Worm (Caenorhabditis elegans) whole organism, L4 larva: ENCODE results near the gene slmp-1.

Source experiments
- D1046.2 ChIP-seq: fragments of 200-800 bp; sonication (Bioruptor generic); IDR thresholded peaks from 2 replicates; pipeline ENCODE4 v1.3.6; 2022; ENCODE audit warnings: missing genetic modification characterization, missing compliant biosample characterization
- F10B5.3 ChIP-seq: sonication (generic microtip); optimal IDR thresholded peaks from 2 replicates; lab custom pipeline; 2016; ENCODE audit warnings: mild to moderate bottlenecking, missing genetic modification characterization, missing compliant biosample characterization
- T26A8.4 ChIP-seq: fragments of 200-800 bp; sonication (Bioruptor generic); IDR thresholded peaks from 2 replicates; pipeline ENCODE4 v1.3.6; 2022; ENCODE audit warnings: missing genetic modification characterization, missing compliant biosample characterization
- Y48G9A.11 ChIP-seq: fragments of 200-800 bp; sonication (Bioruptor generic); IDR thresholded peaks from 2 replicates; pipeline ENCODE4 v1.3.6; 2022; ENCODE audit warnings: missing genetic modification reagents, missing genetic modification characterization, missing compliant biosample characterization
- Y5F2A.4 ChIP-seq: fragments of 200-800 bp; sonication (Bioruptor generic); optimal IDR thresholded peaks from 2 replicates; lab custom pipeline; 2018; ENCODE audit warnings: mild to moderate bottlenecking, missing genetic modification characterization, missing compliant biosample characterization
- ZK546.5 ChIP-seq, 2 experiments: sonication (generic microtip); optimal IDR thresholded peaks; 2 replicates each; lab custom pipeline; 2017; ENCODE audit warnings: missing biosample characterization in 2 of 2, missing genetic modification characterization in 2 of 2
- ama-1 ChIP-seq: fragments of 150-350 bp; optimal IDR thresholded peaks from 2 replicates; lab custom pipeline; 2014; ENCODE audit warnings: inconsistent platforms, mixed read lengths
- ceh-82 ChIP-seq: sonication (generic microtip); optimal IDR thresholded peaks from 2 replicates; lab custom pipeline; 2017; ENCODE audit warnings: missing biosample characterization, missing genetic modification characterization
- ctbp-1 ChIP-seq: fragments of 200-800 bp; sonication (Bioruptor generic); IDR thresholded peaks from 2 replicates; pipeline ENCODE4 v1.3.6; 2022; ENCODE audit warnings: missing genetic modification reagents, missing genetic modification characterization, missing compliant biosample characterization
- daf-12 ChIP-seq: fragments of 150-350 bp; optimal IDR thresholded peaks from 2 replicates; lab custom pipeline; 2014; ENCODE audit warnings: missing biosample characterization, missing genetic modification reagents, missing genetic modification characterization
- daf-16 ChIP-seq, 3 experiments: sonication (generic microtip); optimal IDR thresholded peaks; 2 replicates each; lab custom pipeline; 2016 to 2017; ENCODE audit warnings: missing genetic modification characterization in 3 of 3, missing genetic modification reagents in 3 of 3, mild to moderate bottlenecking in 2 of 3, missing compliant biosample characterization in 2 of 3, missing biosample characterization in 1 of 3, moderate library complexity in 1 of 3
- daf-19 ChIP-seq: fragments of 200-800 bp; sonication (Bioruptor generic); conservative IDR thresholded peaks from 2 replicates; pipeline ENCODE4 v1.3.6; 2022; ENCODE audit warnings: missing genetic modification characterization, missing compliant biosample characterization
- daf-8 ChIP-seq: fragments of 200-800 bp; sonication (Bioruptor generic); IDR thresholded peaks from 2 replicates; pipeline ENCODE4 v1.3.6; 2022; ENCODE audit warnings: missing genetic modification characterization, missing compliant biosample characterization
- dmd-6 ChIP-seq: fragments of 200-800 bp; sonication (Bioruptor generic); IDR thresholded peaks from 2 replicates; pipeline ENCODE4 v1.3.6; 2022; ENCODE audit warnings: missing genetic modification reagents, missing genetic modification characterization, missing compliant biosample characterization
- fkh-10 ChIP-seq: fragments of 150-350 bp; optimal IDR thresholded peaks from 2 replicates; lab custom pipeline; 2014; ENCODE audit warnings: missing biosample characterization, missing genetic modification reagents, missing genetic modification characterization
- fos-1 ChIP-seq: fragments of 150-350 bp; optimal IDR thresholded peaks from 2 replicates; lab custom pipeline; 2014; ENCODE audit warnings: missing biosample characterization, missing genetic modification characterization
- gei-8 ChIP-seq: fragments of 200-800 bp; sonication (Bioruptor generic); optimal IDR thresholded peaks from 2 replicates; lab custom pipeline; 2018; ENCODE audit warnings: mild to moderate bottlenecking, missing genetic modification characterization, missing compliant biosample characterization
- hlh-11 ChIP-seq: fragments of 200-800 bp; sonication (Bioruptor generic); optimal IDR thresholded peaks from 2 replicates; lab custom pipeline; 2018; ENCODE audit warnings: mild to moderate bottlenecking, missing genetic modification characterization, missing compliant biosample characterization
- hlh-30 ChIP-seq: sonication (generic microtip); optimal IDR thresholded peaks from 2 replicates; lab custom pipeline; 2017; ENCODE audit warnings: antibody characterized with exemption, mild to moderate bottlenecking, missing genetic modification characterization, missing compliant biosample characterization; ENCODE audit not compliant: insufficient read depth
- hmg-1.1 ChIP-seq: fragments of 200-800 bp; sonication (Bioruptor generic); IDR thresholded peaks from 2 replicates; pipeline ENCODE4 v1.3.6; 2022; ENCODE audit warnings: missing genetic modification reagents, missing genetic modification characterization, missing compliant biosample characterization
- jun-1 ChIP-seq: fragments of 150-350 bp; optimal IDR thresholded peaks from 2 replicates; lab custom pipeline; 2014; ENCODE audit warnings: missing biosample characterization, missing genetic modification reagents, missing genetic modification characterization
- lin-15B ChIP-seq: fragments of 150-350 bp; sonication (generic microtip); optimal IDR thresholded peaks from 3 replicates; lab custom pipeline; 2014; ENCODE audit warnings: missing biosample characterization, missing genetic modification characterization
- lin-29 ChIP-seq: fragments of 200-800 bp; sonication (Bioruptor generic); IDR thresholded peaks from 2 replicates; pipeline ENCODE4 v1.3.6; 2022; ENCODE audit warnings: missing genetic modification reagents, missing genetic modification characterization, missing compliant biosample characterization
- lir-3 ChIP-seq: sonication (generic microtip); optimal IDR thresholded peaks from 2 replicates; lab custom pipeline; 2016; ENCODE audit warnings: mild to moderate bottlenecking, missing genetic modification characterization, missing compliant biosample characterization
- lsy-2 ChIP-seq, 2 experiments: fragments of 150-350 bp in 1 of 2; sonication (generic microtip) in 1 of 2; optimal IDR thresholded peaks; 2 replicates each; lab custom pipeline; 2014 to 2017; ENCODE audit warnings: missing biosample characterization in 2 of 2, missing genetic modification characterization in 2 of 2
- madf-5 ChIP-seq, 2 experiments: fragments of 200-800 bp; sonication (Bioruptor generic); IDR thresholded peaks; 2 replicates each; pipeline ENCODE4 v1.3.6; 2022; ENCODE audit warnings: missing compliant biosample characterization in 2 of 2, missing genetic modification characterization in 2 of 2
- mdl-1 ChIP-seq, 2 experiments: fragments of 150-350 bp in 1 of 2; sonication (generic microtip) in 1 of 2; optimal IDR thresholded peaks; 2 replicates each; lab custom pipeline; 2014 to 2017; ENCODE audit warnings: missing biosample characterization in 2 of 2, missing genetic modification characterization in 2 of 2
- mep-1 ChIP-seq: fragments of 150-350 bp; sonication (generic microtip); optimal IDR thresholded peaks from 3 replicates; lab custom pipeline; 2014; ENCODE audit warnings: missing biosample characterization, missing genetic modification characterization
- mes-2 ChIP-seq: sonication (generic microtip); optimal IDR thresholded peaks from 2 replicates; lab custom pipeline; 2016; ENCODE audit warnings: missing genotype, mild to moderate bottlenecking, missing genetic modification characterization, missing compliant biosample characterization; ENCODE audit not compliant: poor library complexity, severe bottlenecking
- mxl-3 ChIP-seq: fragments of 200-800 bp; sonication (Bioruptor generic); optimal IDR thresholded peaks from 2 replicates; lab custom pipeline; 2018; ENCODE audit warnings: mild to moderate bottlenecking, missing genetic modification characterization, missing compliant biosample characterization
- nhr-237 ChIP-seq: sonication (generic microtip); optimal IDR thresholded peaks from 2 replicates; lab custom pipeline; 2017; ENCODE audit warnings: missing biosample characterization, missing genetic modification characterization
- nhr-25 ChIP-seq: sonication (generic microtip); optimal IDR thresholded peaks from 2 replicates; lab custom pipeline; 2017; ENCODE audit warnings: missing genetic modification characterization, mild to moderate bottlenecking, missing compliant biosample characterization, antibody characterized with exemption, moderate library complexity, borderline replicate concordance; ENCODE audit not compliant: insufficient read depth
- nhr-28 ChIP-seq: fragments of 150-350 bp; optimal IDR thresholded peaks from 2 replicates; lab custom pipeline; 2014; ENCODE audit warnings: missing biosample characterization, missing genetic modification characterization
- nhr-41 ChIP-seq: fragments of 200-800 bp; sonication (Bioruptor generic); IDR thresholded peaks from 2 replicates; pipeline ENCODE4 v1.3.6; 2022; ENCODE audit warnings: missing genetic modification reagents, missing genetic modification characterization, missing compliant biosample characterization
- nhr-77 ChIP-seq: fragments of 150-350 bp; optimal IDR thresholded peaks from 2 replicates; lab custom pipeline; 2014; ENCODE audit warnings: missing biosample characterization, missing genetic modification characterization
- pha-4 ChIP-seq, 2 experiments: fragments of 150-350 bp in 1 of 2; fragments of 200-800 bp in 1 of 2; sonication (Bioruptor generic) in 1 of 2; IDR thresholded peaks in 1 of 2; optimal IDR thresholded peaks in 1 of 2; 2 replicates each; pipeline versions ENCODE4 v1.3.6 to Lab custom; 2014 to 2022; ENCODE audit warnings: missing genetic modification characterization in 2 of 2, missing genetic modification reagents in 2 of 2, missing biosample characterization in 1 of 2, missing compliant biosample characterization in 1 of 2
- saeg-2 ChIP-seq: fragments of 200-800 bp; sonication (Bioruptor generic); IDR thresholded peaks from 2 replicates; pipeline ENCODE4 v1.3.6; 2022; ENCODE audit warnings: missing genetic modification reagents, missing genetic modification characterization, missing compliant biosample characterization
- skn-1 ChIP-seq: fragments of 150-350 bp; optimal IDR thresholded peaks from 2 replicates; lab custom pipeline; 2014; ENCODE audit warnings: missing biosample characterization, missing genetic modification characterization
- snpc-1.2 ChIP-seq: fragments of 200-800 bp; sonication (Bioruptor generic); IDR thresholded peaks from 2 replicates; pipeline ENCODE4 v1.3.6; 2022; ENCODE audit warnings: missing genetic modification reagents, missing genetic modification characterization, missing compliant biosample characterization
- spr-1 ChIP-seq: sonication (generic microtip); optimal IDR thresholded peaks from 2 replicates; lab custom pipeline; 2016; ENCODE audit warnings: mild to moderate bottlenecking, missing genetic modification characterization, missing compliant biosample characterization
- tra-1 ChIP-seq: fragments of 200-800 bp; sonication (Bioruptor generic); IDR thresholded peaks from 2 replicates; pipeline ENCODE4 v1.3.6; 2022; ENCODE audit warnings: missing genetic modification reagents, missing genetic modification characterization, missing compliant biosample characterization
- unc-130 ChIP-seq: sonication (generic microtip); optimal IDR thresholded peaks from 2 replicates; lab custom pipeline; 2016; ENCODE audit warnings: missing genetic modification reagents, missing genetic modification characterization, missing compliant biosample characterization
- unc-62 ChIP-seq, 3 experiments: fragments of 150-350 bp in 1 of 3; sonication (generic microtip); optimal IDR thresholded peaks in 2 of 3; peaks in 1 of 3; 1 replicate in 1 of 3; 2 replicates in 2 of 3; lab custom pipeline; 2014 to 2017; ENCODE audit warnings: missing biosample characterization in 3 of 3, missing genetic modification characterization in 3 of 3, missing genetic modification reagents in 3 of 3, missing genotype in 1 of 3
- vab-7 ChIP-seq: fragments of 200-800 bp; sonication (Bioruptor generic); IDR thresholded peaks from 2 replicates; pipeline ENCODE4 v1.3.6; 2022; ENCODE audit warnings: missing genetic modification reagents, missing genetic modification characterization, missing compliant biosample characterization
- zag-1 ChIP-seq: fragments of 150-350 bp; optimal IDR thresholded peaks from 2 replicates; lab custom pipeline; 2014; ENCODE audit warnings: missing biosample characterization, missing genetic modification characterization
- zfp-2 ChIP-seq: sonication (generic microtip); optimal IDR thresholded peaks from 2 replicates; lab custom pipeline; 2016; ENCODE audit warnings: mild to moderate bottlenecking, missing genetic modification characterization, missing compliant biosample characterization

Gene slmp-1

DNA sequence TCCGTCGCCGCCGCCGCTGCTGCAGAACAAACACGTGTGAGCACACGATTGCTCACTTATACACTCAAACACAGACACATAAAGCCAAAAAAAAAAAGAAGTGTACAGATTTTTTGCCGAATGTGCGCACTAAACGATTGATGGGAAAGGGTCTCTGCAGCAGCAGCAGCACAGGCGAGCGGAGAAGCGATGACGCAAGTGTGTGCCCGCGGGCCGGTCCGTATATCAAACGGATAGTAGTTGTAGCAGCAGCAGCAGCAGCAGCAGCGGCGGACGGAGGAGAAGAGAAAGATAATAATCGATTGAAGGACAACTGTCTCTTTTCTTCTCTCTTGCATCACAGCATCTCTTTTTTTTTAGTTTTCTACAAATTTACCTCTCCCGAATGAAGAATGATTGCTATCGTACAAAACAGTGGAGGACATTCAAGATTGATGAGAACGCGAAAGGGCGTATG, 19.9 kb downstream of the slmp-1 start (continued):
- TF ChIP-seq nhr-28 (tag; lab: Kevin White, UChicago): peak; percentile 59
- TF ChIP-seq mdl-1 (tag; optimal IDR thresholded peaks at IDR 0.05; lab: Kevin White, UChicago): peak in 1 of 2 experiments; percentile 56
- peak; percentile 56 for TF ChIP-seq nhr-25 (tag; lab: Kevin White, UChicago)
- TF ChIP-seq daf-8 (GFP tag; lab: Robert Waterston, UW): no peak
- TF ChIP-seq saeg-2 (GFP tag; lab: Robert Waterston, UW): 0 out of 2 replicates have a peak, but pooled peaks have one; percentile 63
- TF ChIP-seq daf-19 (GFP tag; lab: Robert Waterston, UW): no peak
- TF ChIP-seq pha-4 (GFP tag; IDR thresholded peaks at IDR 0.05; lab: Robert Waterston, UW): peak; percentile 72; the same call in 1 of the 2 replicates
- no peak for TF ChIP-seq pha-4 (tag; optimal IDR thresholded peaks at IDR 0.05; lab: Kevin White, UChicago)
- peak; percentile 7 for TF ChIP-seq ama-1 (lab: Kevin White, UChicago)
- no peak for TF ChIP-seq zfp-2
- TF ChIP-seq dmd-6 (GFP tag; lab: Robert Waterston, UW): peak; percentile 42; the same call in 1 of the 2 replicates
- 0 out of 2 replicates have a peak, but pooled peaks have one; percentile 35 for TF ChIP-seq tra-1 (GFP tag; lab: Robert Waterston, UW)
- peak; percentile 51 for TF ChIP-seq mes-2 (tag; lab: Kevin White, UChicago)
- TF ChIP-seq mep-1: peak; percentile 53
- 0 out of 2 replicates have a peak, but pooled peaks have one; percentile 17 for TF ChIP-seq D1046.2 (GFP tag; lab: Robert Waterston, UW)

DNA sequence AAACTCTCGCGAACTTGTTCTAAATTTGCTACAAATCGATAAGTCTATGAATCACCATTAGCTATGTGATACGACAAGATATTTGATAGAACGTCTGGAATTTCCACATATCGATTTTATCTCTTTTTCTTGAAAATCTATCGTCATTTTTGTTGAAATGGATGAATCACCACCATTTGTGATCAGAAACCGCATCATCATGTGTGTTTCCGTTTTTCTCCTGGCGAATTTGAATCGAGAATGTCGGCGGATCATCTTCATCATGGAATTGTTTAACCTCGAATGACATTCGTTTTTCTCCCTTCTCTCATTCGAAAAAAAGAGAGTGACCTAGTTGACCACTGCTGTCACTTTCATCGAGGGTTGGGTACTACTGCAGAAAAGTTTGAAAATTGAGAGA, 20.7 kb downstream of the slmp-1 start:
- no peak for TF ChIP-seq Y48G9A.11 (GFP tag; lab: Robert Waterston, UW)
- peak; percentile 26 for TF ChIP-seq mxl-3 (GFP tag; lab: Kevin White, UChicago)
- TF ChIP-seq spr-1 (tag; lab: Kevin White, UChicago): no peak
- no peak for TF ChIP-seq ama-1 (lab: Kevin White, UChicago)
- no peak for TF ChIP-seq nhr-41 (GFP tag; lab: Robert Waterston, UW)
- TF ChIP-seq mep-1: no peak
- no peak for TF ChIP-seq daf-8 (GFP tag; lab: Robert Waterston, UW)
- TF ChIP-seq nhr-237 (tag; lab: Kevin White, UChicago): no peak
- no peak for TF ChIP-seq unc-62 (GFP tag; optimal IDR thresholded peaks at IDR 0.05 in 1 of 2; lab: Kevin White, UChicago)
- no peak for TF ChIP-seq unc-62 (tag; optimal IDR thresholded peaks at IDR 0.05; lab: Kevin White, UChicago)
- TF ChIP-seq fos-1 (tag; lab: Kevin White, UChicago): no peak
- peak; percentile 49 for TF ChIP-seq nhr-28 (tag; lab: Kevin White, UChicago)
- peak; percentile 51 for TF ChIP-seq T26A8.4 (GFP tag; lab: Robert Waterston, UW)
- TF ChIP-seq hlh-30 (tag; lab: Kevin White, UChicago): peak; percentile 49
- no peak for TF ChIP-seq lin-29 (GFP tag; lab: Robert Waterston, UW)
- no peak for TF ChIP-seq Y5F2A.4 (GFP tag; lab: Kevin White, UChicago)
- TF ChIP-seq hlh-11: peak; percentile 47
- no peak for TF ChIP-seq lir-3
- no peak for TF ChIP-seq vab-7 (GFP tag; lab: Robert Waterston, UW)
- no peak for TF ChIP-seq nhr-77
- TF ChIP-seq hmg-1.1 (GFP tag; lab: Robert Waterston, UW): no peak
- no peak for TF ChIP-seq zag-1 (tag; lab: Kevin White, UChicago)
- TF ChIP-seq daf-16 (GFP tag; optimal IDR thresholded peaks at IDR 0.05; lab: Kevin White, UChicago): no peak
- TF ChIP-seq daf-16 (tag; optimal IDR thresholded peaks at IDR 0.05; lab: Kevin White, UChicago): no peak
- no peak for TF ChIP-seq skn-1 (tag; lab: Kevin White, UChicago)
- TF ChIP-seq F10B5.3 (tag; lab: Kevin White, UChicago): peak; percentile 34
- TF ChIP-seq mdl-1 (tag; optimal IDR thresholded peaks at IDR 0.05; lab: Kevin White, UChicago): peak in 1 of 2 experiments; percentile 47
- no peak for TF ChIP-seq mes-2 (tag; lab: Kevin White, UChicago)
- no peak for TF ChIP-seq lin-15B (tag; lab: Kevin White, UChicago)
- TF ChIP-seq unc-130 (GFP tag; lab: Kevin White, UChicago): no peak
- no peak for TF ChIP-seq snpc-1.2
- TF ChIP-seq gei-8 (GFP tag; lab: Kevin White, UChicago): no peak
- TF ChIP-seq ZK546.5 (tag; optimal IDR thresholded peaks at IDR 0.05; lab: Kevin White, UChicago): no peak
- TF ChIP-seq jun-1: no peak
- no peak for TF ChIP-seq madf-5 (GFP tag; IDR thresholded peaks at IDR 0.05; lab: Robert Waterston, UW)
- no peak for TF ChIP-seq daf-12 (tag; lab: Kevin White, UChicago)
- no peak for TF ChIP-seq ctbp-1
- no peak for TF ChIP-seq fkh-10
- peak in 1 of 2 experiments; percentile 3 for TF ChIP-seq lsy-2 (tag; optimal IDR thresholded peaks at IDR 0.05; lab: Kevin White, UChicago)
- TF ChIP-seq ceh-82: no peak
